Fruit fly (Drosophila melanogaster): ENCODE data around the gene Tl.

dm6 chr3R:26887155-26887554, 88.3 kb downstream of the Tl start:
- TF ChIP-seq CG11617 (GFP tag; optimal IDR thresholded peaks at IDR 0.05) (no peak), CG7101 (tag; optimal IDR thresholded peaks at IDR 0.05) (no peak), kay (GFP tag; ENCODE audit: borderline replicate concordance) (no peak), ovo (GFP tag; optimal IDR thresholded peaks at IDR 0.05) (no peak), cic (GFP tag; optimal IDR thresholded peaks at IDR 0.05) (no peak), toe (GFP tag; optimal IDR thresholded peaks at IDR 0.05) (no peak), Mnt (GFP tag; optimal IDR thresholded peaks at IDR 0.05) (no peak), bab1 (GFP tag; optimal IDR thresholded peaks at IDR 0.05) (no peak), cnc (optimal IDR thresholded peaks at IDR 0.05) (no peak), Hr96 (GFP tag; optimal IDR thresholded peaks at IDR 0.05) (no peak), pad (GFP tag; optimal IDR thresholded peaks at IDR 0.05) (no peak), Crg-1 (GFP tag; optimal IDR thresholded peaks at IDR 0.05) (no peak), CG5204 (GFP tag; optimal IDR thresholded peaks at IDR 0.05) (no peak)
